Worm (Caenorhabditis elegans): Measurements from ENCODE around the gene cdkl-1.

DNA sequence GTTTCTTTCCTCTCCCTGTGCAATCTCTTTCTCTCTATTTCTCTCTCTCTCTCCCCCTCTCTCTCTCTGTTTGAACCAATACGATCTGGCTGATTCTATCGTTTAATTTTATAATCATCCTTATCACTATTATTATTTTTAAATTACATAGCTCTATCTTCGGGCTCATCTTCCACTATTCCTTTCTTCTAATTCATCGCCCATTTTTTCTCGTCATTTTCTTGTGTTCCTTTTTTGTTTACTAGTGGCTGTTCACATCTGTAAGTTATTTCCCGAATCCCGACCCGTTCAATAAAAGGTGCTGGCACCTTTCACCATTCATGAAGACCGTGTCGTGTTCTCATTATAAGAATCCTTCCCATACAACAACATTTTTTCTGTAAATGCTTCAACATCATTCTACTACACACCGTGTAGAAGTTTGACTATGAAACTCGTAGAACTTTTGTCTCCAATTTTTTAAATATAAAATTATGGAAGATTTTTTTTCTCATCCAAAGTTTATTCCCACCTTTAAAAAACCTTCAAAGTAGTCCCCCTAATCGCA lies 19.6 kb downstream of the cdkl-1 start:
- no peak for TF ChIP-seq crh-2 (tag; optimal IDR thresholded peaks at IDR 0.05)
- no peak for TF ChIP-seq lin-13 (GFP tag; optimal IDR thresholded peaks at IDR 0.05)
- no peak for TF ChIP-seq unc-62 (GFP tag; optimal IDR thresholded peaks at IDR 0.05)
- TF ChIP-seq F13H6.1 (tag; optimal IDR thresholded peaks at IDR 0.05), result no peak
- TF ChIP-seq ZK546.5 (tag; optimal IDR thresholded peaks at IDR 0.05), result no peak
- peak; percentile 30 for TF ChIP-seq ztf-4 (tag; optimal IDR thresholded peaks at IDR 0.05)
- TF ChIP-seq sem-4 (tag; optimal IDR thresholded peaks at IDR 0.05), result no peak
- no peak for TF ChIP-seq zag-1 (tag; optimal IDR thresholded peaks at IDR 0.05)
- TF ChIP-seq ama-1 (optimal IDR thresholded peaks at IDR 0.05), result peak; percentile 77
- TF ChIP-seq ztf-11 (tag; optimal IDR thresholded peaks at IDR 0.05), result no peak
- no peak for TF ChIP-seq aly-2 (tag; optimal IDR thresholded peaks at IDR 0.05)
